Worm (Caenorhabditis elegans) whole organism, late embryonic: ENCODE results near the gene sre-32.
A peak's percentile ranks its signal among the peaks of the same experiment; 100 is the strongest.

ENCODE experiments used
- C08G9.2 ChIP-seq: sonication (generic microtip); optimal IDR thresholded peaks from 2 replicates; lab custom pipeline; 2016; ENCODE audit warnings: mild to moderate bottlenecking, missing genetic modification characterization, moderate library complexity, missing compliant biosample characterization
- K02D7.2 ChIP-seq: sonication (generic microtip); optimal IDR thresholded peaks from 2 replicates; lab custom pipeline; 2017; ENCODE audit warnings: mild to moderate bottlenecking, missing genetic modification characterization, missing compliant biosample characterization
- ahr-1 ChIP-seq: sonication (generic microtip); optimal IDR thresholded peaks from 2 replicates; lab custom pipeline; 2016; ENCODE audit warnings: missing genetic modification characterization, missing compliant biosample characterization
- ceh-18 ChIP-seq: sonication (generic microtip); optimal IDR thresholded peaks from 2 replicates; lab custom pipeline; 2016; ENCODE audit warnings: missing genetic modification characterization, missing compliant biosample characterization
- ceh-19 ChIP-seq: fragments of 200-800 bp; sonication (Bioruptor generic); optimal IDR thresholded peaks from 2 replicates; lab custom pipeline; 2018; ENCODE audit warnings: mild to moderate bottlenecking, missing genetic modification characterization, missing compliant biosample characterization
- ceh-2 ChIP-seq: sonication (generic microtip); optimal IDR thresholded peaks from 2 replicates; lab custom pipeline; 2016; ENCODE audit warnings: missing genotype, missing genetic modification characterization, missing compliant biosample characterization
- ceh-22 ChIP-seq: sonication (generic microtip); optimal IDR thresholded peaks from 2 replicates; lab custom pipeline; 2017; ENCODE audit warnings: missing biosample characterization, missing genetic modification characterization
- ceh-48 ChIP-seq: sonication (generic microtip); optimal IDR thresholded peaks from 2 replicates; lab custom pipeline; 2016; ENCODE audit warnings: missing genetic modification characterization, inconsistent platforms, missing compliant biosample characterization
- elt-2 ChIP-seq: sonication (generic microtip); optimal IDR thresholded peaks from 2 replicates; lab custom pipeline; 2016; ENCODE audit warnings: missing genetic modification reagents, missing genetic modification characterization, missing compliant biosample characterization
- ets-4 ChIP-seq: sonication (generic microtip); optimal IDR thresholded peaks from 2 replicates; lab custom pipeline; 2016; ENCODE audit warnings: missing genetic modification characterization, missing compliant biosample characterization
- eyg-1 ChIP-seq: sonication (generic microtip); optimal IDR thresholded peaks from 2 replicates; lab custom pipeline; 2016; ENCODE audit warnings: missing genotype, missing genetic modification characterization, missing compliant biosample characterization
- fkh-6 ChIP-seq: sonication (generic microtip); optimal IDR thresholded peaks from 2 replicates; lab custom pipeline; 2016; ENCODE audit warnings: missing genetic modification characterization, missing compliant biosample characterization
- gmeb-2 ChIP-seq: sonication (generic microtip); optimal IDR thresholded peaks from 2 replicates; lab custom pipeline; 2016; ENCODE audit warnings: missing genetic modification characterization, inconsistent platforms, missing compliant biosample characterization
- hlh-30 ChIP-seq: sonication (generic microtip); optimal IDR thresholded peaks from 2 replicates; lab custom pipeline; 2017; ENCODE audit warnings: antibody characterized with exemption, missing genetic modification characterization, missing compliant biosample characterization; ENCODE audit not compliant: insufficient read depth
- lim-6 ChIP-seq: sonication (generic microtip); optimal IDR thresholded peaks from 2 replicates; lab custom pipeline; 2016; ENCODE audit warnings: missing genetic modification characterization, missing compliant biosample characterization
- lin-11 ChIP-seq: fragments of 200-800 bp; sonication (Bioruptor generic); optimal IDR thresholded peaks from 2 replicates; lab custom pipeline; 2018; ENCODE audit warnings: mild to moderate bottlenecking, missing genetic modification characterization, missing compliant biosample characterization
- madf-2 ChIP-seq: sonication (generic microtip); optimal IDR thresholded peaks from 2 replicates; lab custom pipeline; 2017; ENCODE audit warnings: missing genetic modification characterization, missing compliant biosample characterization
- mec-3 ChIP-seq: sonication (generic microtip); optimal IDR thresholded peaks from 2 replicates; lab custom pipeline; 2016; ENCODE audit warnings: borderline replicate concordance, missing genetic modification characterization, missing compliant biosample characterization
- nfya-1 ChIP-seq: sonication (generic microtip); optimal IDR thresholded peaks from 2 replicates; lab custom pipeline; 2017; ENCODE audit warnings: missing genetic modification characterization, mild to moderate bottlenecking, missing compliant biosample characterization, antibody characterized with exemption, moderate library complexity
- nhr-11 ChIP-seq: fragments of 150-350 bp; optimal IDR thresholded peaks from 2 replicates; lab custom pipeline; 2014; ENCODE audit warnings: missing biosample characterization, missing genetic modification characterization
- npax-4 ChIP-seq: sonication (generic microtip); optimal IDR thresholded peaks from 2 replicates; lab custom pipeline; 2016; ENCODE audit warnings: missing genetic modification characterization, missing compliant biosample characterization
- odd-2 ChIP-seq: sonication (generic microtip); optimal IDR thresholded peaks from 2 replicates; lab custom pipeline; 2017; ENCODE audit warnings: antibody characterized with exemption, mild to moderate bottlenecking, missing genetic modification characterization, missing compliant biosample characterization
- pat-9 ChIP-seq: fragments of 200-800 bp; sonication (Bioruptor generic); optimal IDR thresholded peaks from 2 replicates; lab custom pipeline; 2018; ENCODE audit warnings: mild to moderate bottlenecking, missing genetic modification characterization, moderate library complexity, missing compliant biosample characterization
- pax-1 ChIP-seq: fragments of 150-350 bp; optimal IDR thresholded peaks from 2 replicates; lab custom pipeline; 2014; ENCODE audit warnings: missing biosample characterization, missing genetic modification characterization
- pha-4 ChIP-seq: fragments of 150-350 bp; optimal IDR thresholded peaks from 2 replicates; lab custom pipeline; 2018; ENCODE audit warnings: missing biosample characterization, missing genetic modification reagents, missing genetic modification characterization
- pqm-1 ChIP-seq: sonication (generic microtip); optimal IDR thresholded peaks from 2 replicates; lab custom pipeline; 2016; ENCODE audit warnings: missing genetic modification characterization, missing compliant biosample characterization
- pros-1 ChIP-seq: fragments of 150-350 bp; optimal IDR thresholded peaks from 2 replicates; lab custom pipeline; 2014; ENCODE audit warnings: missing biosample characterization, missing genetic modification reagents, missing genetic modification characterization
- ref-2 ChIP-seq: sonication (generic microtip); optimal IDR thresholded peaks from 2 replicates; lab custom pipeline; 2016; ENCODE audit warnings: missing genetic modification characterization, missing compliant biosample characterization
- rnt-1 ChIP-seq: sonication (generic microtip); optimal IDR thresholded peaks from 2 replicates; lab custom pipeline; 2016; ENCODE audit warnings: missing genetic modification characterization, missing compliant biosample characterization
- sdc-2 ChIP-seq: sonication (generic microtip); optimal IDR thresholded peaks from 2 replicates; lab custom pipeline; 2016; ENCODE audit warnings: missing genotype, missing genetic modification characterization, missing compliant biosample characterization
- sox-2 ChIP-seq: fragments of 200-800 bp; sonication (Bioruptor generic); IDR thresholded peaks from 2 replicates; pipeline ENCODE4 v1.3.6; 2022; ENCODE audit warnings: missing genetic modification reagents, missing genetic modification characterization, missing compliant biosample characterization
- sox-4 ChIP-seq: sonication (generic microtip); optimal IDR thresholded peaks from 2 replicates; lab custom pipeline; 2017; ENCODE audit warnings: mild to moderate bottlenecking, missing genetic modification characterization, inconsistent platforms, missing compliant biosample characterization
- syd-9 ChIP-seq: sonication (generic microtip); optimal IDR thresholded peaks from 2 replicates; lab custom pipeline; 2016; ENCODE audit warnings: mild to moderate bottlenecking, missing genetic modification characterization, moderate library complexity, missing compliant biosample characterization
- unc-3 ChIP-seq, 2 experiments: fragments of 200-800 bp in 1 of 2; sonication (Bioruptor generic) in 1 of 2; sonication (generic microtip) in 1 of 2; conservative IDR thresholded peaks in 1 of 2; optimal IDR thresholded peaks in 1 of 2; 2 replicates each; pipeline versions ENCODE4 v1.3.6 to Lab custom; 2016 to 2022; ENCODE audit warnings: missing compliant biosample characterization in 2 of 2, missing genetic modification characterization in 2 of 2, missing genetic modification reagents in 1 of 2
- unc-42 ChIP-seq: sonication (generic microtip); optimal IDR thresholded peaks from 2 replicates; lab custom pipeline; 2016; ENCODE audit warnings: missing genotype, missing genetic modification characterization, missing compliant biosample characterization
- unc-55 ChIP-seq: sonication (generic microtip); optimal IDR thresholded peaks from 2 replicates; lab custom pipeline; 2017; ENCODE audit warnings: missing biosample characterization, missing genetic modification reagents, missing genetic modification characterization

sre-32 gene

ce11 chrII:12425644-12426222 is 30.8 kb downstream of the sre-32 start, which contains the start of gene daf-22:
TSS of gene daf-22 (minus strand) at chrII:12425694.
- TF ChIP-seq ceh-19 (GFP tag; lab: Kevin White, UChicago) = no peak
- TF ChIP-seq sox-4 = no peak
- TF ChIP-seq nhr-11 = no peak
- peak; percentile 76 for TF ChIP-seq elt-2 (tag; lab: Kevin White, UChicago)
- TF ChIP-seq nfya-1 (tag; lab: Kevin White, UChicago) = no peak

ce11 chrII:12420486-12420885 is 36.0 kb downstream of the sre-32 start, which contains the start of gene sre-26:
TSS of gene sre-26 (minus strand) at chrII:12420586.
- TF ChIP-seq rnt-1 (tag; lab: Kevin White, UChicago) (no peak), odd-2 (no peak), lin-11 (no peak), madf-2 (no peak), elt-2 (tag; lab: Kevin White, UChicago) (no peak), syd-9 (tag; lab: Kevin White, UChicago) (no peak), sox-4 (no peak), nhr-11 (no peak), sox-2 (GFP tag; lab: Robert Waterston, UW) (no peak), pha-4 (no peak), ceh-48 (tag; lab: Kevin White, UChicago) (no peak), ceh-22 (tag; lab: Kevin White, UChicago) (no peak), K02D7.2 (no peak), hlh-30 (no peak), lim-6 (no peak), pqm-1 (tag; lab: Kevin White, UChicago) (no peak), unc-3 (GFP tag; conservative IDR thresholded peaks at IDR 0.05; lab: Robert Waterston, UW) (no peak), unc-3 (tag; optimal IDR thresholded peaks at IDR 0.05; lab: Kevin White, UChicago) (no peak), unc-55 (GFP tag; lab: Kevin White, UChicago) (no peak), pros-1 (tag; lab: Kevin White, UChicago) (no peak)
- TF ChIP-seq, all 69 proteins: peak for 0

DNA sequence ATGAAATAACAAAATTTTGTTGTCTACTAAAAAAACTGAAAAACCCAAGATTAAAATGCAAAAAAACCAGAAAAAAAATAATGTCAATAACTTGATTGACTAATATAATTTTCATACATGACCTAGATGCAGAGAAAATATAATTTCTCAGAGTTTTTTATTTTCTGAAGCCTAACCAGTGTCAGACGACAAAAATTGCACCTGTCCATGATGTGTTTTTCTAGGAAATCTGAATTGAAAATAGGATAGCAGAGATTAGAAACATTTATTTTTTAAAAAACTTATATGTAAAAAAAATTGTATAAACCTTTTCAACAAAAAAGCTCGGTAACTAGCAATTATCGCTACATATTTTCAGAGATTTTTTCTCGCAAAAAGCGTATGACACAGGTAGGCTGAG is 38.5 kb downstream of the sre-32 start:
- no peak for TF ChIP-seq unc-42 (tag; lab: Kevin White, UChicago)
- TF ChIP-seq lin-11 = no peak
- TF ChIP-seq sox-2 (GFP tag; lab: Robert Waterston, UW) = no peak
- no peak for TF ChIP-seq nfya-1 (tag; lab: Kevin White, UChicago)
- no peak for TF ChIP-seq ets-4 (tag; lab: Kevin White, UChicago)
- TF ChIP-seq pax-1 (tag; lab: Kevin White, UChicago) = no peak
- no peak for TF ChIP-seq gmeb-2 (tag; lab: Kevin White, UChicago)
- TF ChIP-seq eyg-1 (tag; lab: Kevin White, UChicago) = no peak
- no peak for TF ChIP-seq ahr-1
- TF ChIP-seq pat-9 (tag; lab: Kevin White, UChicago) = no peak
- no peak for TF ChIP-seq sdc-2 (tag; lab: Kevin White, UChicago)
- no peak for TF ChIP-seq elt-2 (tag; lab: Kevin White, UChicago)
- TF ChIP-seq rnt-1 (tag; lab: Kevin White, UChicago) = no peak
- TF ChIP-seq npax-4 (tag; lab: Kevin White, UChicago) = no peak
- TF ChIP-seq, all 69 proteins: peak for 0

DNA sequence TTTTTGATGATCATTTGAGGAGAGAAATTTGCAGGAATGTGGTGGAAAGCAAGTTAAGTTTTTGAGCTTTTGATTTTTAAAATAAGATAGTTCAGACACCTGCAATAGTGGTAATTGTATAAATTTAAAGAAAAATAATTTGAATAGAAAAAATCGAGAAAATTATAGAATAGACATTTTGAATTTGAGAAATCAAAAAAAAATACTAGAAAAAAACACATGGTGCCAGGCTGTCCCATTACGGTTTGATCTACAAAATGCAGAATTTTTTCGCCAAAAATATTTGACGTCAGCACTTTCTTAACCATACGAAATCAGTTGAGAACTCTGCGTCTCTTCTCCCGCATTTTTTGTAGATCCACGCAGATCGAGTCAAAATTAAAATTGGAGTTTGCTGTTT is 39.0 kb downstream of the sre-32 start, which contains the start of gene sre-27:
TSS of gene sre-27 (minus strand) at position 101 of the 400 bp plus-strand sequence.
- TF ChIP-seq ahr-1 (no peak), sox-4 (no peak), ref-2 (tag; lab: Kevin White, UChicago) (no peak), pax-1 (tag; lab: Kevin White, UChicago) (no peak), C08G9.2 (tag; lab: Kevin White, UChicago) (no peak)
- TF ChIP-seq, all 69 proteins: peak for 0

DNA sequence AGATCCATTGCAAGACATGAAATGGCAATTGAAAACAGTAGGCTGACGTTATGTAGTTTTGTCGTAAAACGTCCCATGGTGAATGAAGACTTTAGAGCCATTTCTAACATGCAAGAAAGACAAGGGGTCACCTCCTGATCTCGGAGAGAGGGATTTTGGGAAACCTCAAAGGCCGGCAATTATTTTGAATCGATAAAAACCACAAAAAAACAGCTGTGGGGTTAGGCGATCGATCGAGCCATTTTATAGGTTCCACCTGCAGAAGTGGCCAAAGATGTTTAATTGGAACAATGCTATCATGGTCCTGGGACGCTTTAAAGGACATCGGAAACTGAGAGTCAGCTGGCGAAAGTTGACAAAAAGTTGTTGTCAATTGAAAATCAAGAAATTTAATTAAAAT is 41.7 kb downstream of the sre-32 start, which contains the start of gene Y57A10C.11:
TSS of gene Y57A10C.11 (minus strand) at position 101 of the 400 bp plus-strand sequence.
- TF ChIP-seq ceh-18 = no peak
- TF ChIP-seq fkh-6 = no peak
- no peak for TF ChIP-seq mec-3
- no peak for TF ChIP-seq ceh-2 (tag; lab: Kevin White, UChicago)
